Worm (Caenorhabditis elegans): Measurements from ENCODE around the gene rpl-10.

rpl-10 gene

ce11 chrII:8143278-8143931, at the start of gene rpl-10, which contains the start of gene ints-11:
rpl-10 (plus strand) TSS chrII:8143881.
ints-11 (minus strand) TSS chrII:8143478.
- no peak for TF ChIP-seq scrt-1 (GFP tag; IDR thresholded peaks at IDR 0.05)
- TF ChIP-seq flt-1 (GFP tag; IDR thresholded peaks at IDR 0.05): no peak
- no peak for TF ChIP-seq ceh-36 (tag; optimal IDR thresholded peaks at IDR 0.05)
- TF ChIP-seq F13C5.2 (tag; optimal IDR thresholded peaks at IDR 0.05): no peak
- TF ChIP-seq ceh-13 (GFP tag; optimal IDR thresholded peaks at IDR 0.05): no peak
- TF ChIP-seq B0310.2 (tag; optimal IDR thresholded peaks at IDR 0.05): no peak
- no peak for TF ChIP-seq ets-7 (tag; optimal IDR thresholded peaks at IDR 0.05)
- no peak for TF ChIP-seq tra-4 (tag; optimal IDR thresholded peaks at IDR 0.05)
- no peak for TF ChIP-seq hmg-4 (GFP tag; optimal IDR thresholded peaks at IDR 0.05)
- no peak for TF ChIP-seq hnd-1 (tag; optimal IDR thresholded peaks at IDR 0.05)
- TF ChIP-seq tbx-11 (GFP tag; IDR thresholded peaks at IDR 0.05): no peak
- no peak for TF ChIP-seq tbx-37 (GFP tag; conservative IDR thresholded peaks at IDR 0.05)
- no peak for TF ChIP-seq ama-1 (optimal IDR thresholded peaks at IDR 0.05)
- no peak for TF ChIP-seq sea-1 (GFP tag; conservative IDR thresholded peaks at IDR 0.05)
- no peak for TF ChIP-seq pes-1 (GFP tag; IDR thresholded peaks at IDR 0.05)
- no peak for TF ChIP-seq aly-1 (tag; optimal IDR thresholded peaks at IDR 0.05)
- TF ChIP-seq hmbx-1 (tag; optimal IDR thresholded peaks at IDR 0.05): no peak

- no peak for TF ChIP-seq ceh-36 (tag; optimal IDR thresholded peaks at IDR 0.05)
- TF ChIP-seq hnd-1 (tag; optimal IDR thresholded peaks at IDR 0.05): no peak
- no peak for TF ChIP-seq ceh-13 (GFP tag; optimal IDR thresholded peaks at IDR 0.05)
- TF ChIP-seq F13C5.2 (tag; optimal IDR thresholded peaks at IDR 0.05): no peak
These were observed 49.8 kb upstream of the rpl-10 start for ce11 chrII:8093914-8094313.

DNA sequence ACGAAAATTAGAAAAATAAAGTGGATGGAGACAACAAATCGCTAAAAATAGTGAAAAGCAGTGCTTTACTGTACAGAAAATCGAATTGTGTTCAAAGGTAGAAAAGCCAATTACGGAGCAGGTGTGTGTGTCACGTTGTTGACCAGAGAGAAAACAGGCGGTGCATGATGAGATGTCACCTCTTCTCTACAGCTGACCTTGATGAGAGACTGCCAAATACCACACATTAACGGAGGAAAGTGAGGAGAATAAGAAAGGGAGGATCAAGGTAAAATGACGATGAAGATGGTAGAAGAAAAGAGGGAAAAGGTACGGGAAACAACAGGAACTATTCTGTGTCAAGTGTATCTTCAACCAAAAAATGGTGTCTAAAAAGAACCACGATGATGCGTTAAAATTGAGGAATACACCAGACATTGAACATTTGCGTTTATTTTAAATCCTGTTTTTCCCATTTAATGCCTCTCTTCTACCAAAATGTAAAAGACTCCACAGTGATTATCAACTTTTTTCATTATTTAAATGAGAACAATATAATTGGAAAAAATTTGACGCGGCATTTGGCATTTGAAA, 44.4 kb upstream of the rpl-10 start:
- no peak for TF ChIP-seq scrt-1 (GFP tag; IDR thresholded peaks at IDR 0.05)
- no peak for TF ChIP-seq tbx-37 (GFP tag; conservative IDR thresholded peaks at IDR 0.05)
- no peak for TF ChIP-seq ama-1 (optimal IDR thresholded peaks at IDR 0.05)
- no peak for TF ChIP-seq hmg-4 (GFP tag; optimal IDR thresholded peaks at IDR 0.05)
- TF ChIP-seq ceh-36 (tag; optimal IDR thresholded peaks at IDR 0.05): no peak
- TF ChIP-seq B0310.2 (tag; optimal IDR thresholded peaks at IDR 0.05): no peak
- no peak for TF ChIP-seq aly-1 (tag; optimal IDR thresholded peaks at IDR 0.05)
- TF ChIP-seq tra-4 (tag; optimal IDR thresholded peaks at IDR 0.05): no peak
- no peak for TF ChIP-seq hnd-1 (tag; optimal IDR thresholded peaks at IDR 0.05)
- TF ChIP-seq pes-1 (GFP tag; IDR thresholded peaks at IDR 0.05): no peak

- TF ChIP-seq pes-1 (GFP tag; IDR thresholded peaks at IDR 0.05): no peak
- no peak for TF ChIP-seq ets-7 (tag; optimal IDR thresholded peaks at IDR 0.05)
- no peak for TF ChIP-seq hmg-4 (GFP tag; optimal IDR thresholded peaks at IDR 0.05)
- no peak for TF ChIP-seq flt-1 (GFP tag; IDR thresholded peaks at IDR 0.05)
- no peak for TF ChIP-seq aly-1 (tag; optimal IDR thresholded peaks at IDR 0.05)
- TF ChIP-seq B0310.2 (tag; optimal IDR thresholded peaks at IDR 0.05): no peak
- TF ChIP-seq ama-1 (optimal IDR thresholded peaks at IDR 0.05): no peak
- TF ChIP-seq sea-1 (GFP tag; conservative IDR thresholded peaks at IDR 0.05): no peak
- no peak for TF ChIP-seq ceh-36 (tag; optimal IDR thresholded peaks at IDR 0.05)
- no peak for TF ChIP-seq tbx-11 (GFP tag; IDR thresholded peaks at IDR 0.05)
- no peak for TF ChIP-seq scrt-1 (GFP tag; IDR thresholded peaks at IDR 0.05)
- no peak for TF ChIP-seq hnd-1 (tag; optimal IDR thresholded peaks at IDR 0.05)
- TF ChIP-seq tra-4 (tag; optimal IDR thresholded peaks at IDR 0.05): no peak
- TF ChIP-seq tbx-37 (GFP tag; conservative IDR thresholded peaks at IDR 0.05): no peak
- TF ChIP-seq hmbx-1 (tag; optimal IDR thresholded peaks at IDR 0.05): no peak
- TF ChIP-seq F13C5.2 (tag; optimal IDR thresholded peaks at IDR 0.05): no peak
- no peak for TF ChIP-seq ceh-13 (GFP tag; optimal IDR thresholded peaks at IDR 0.05)
These were observed 41.6 kb upstream of the rpl-10 start, which contains the start of gene sre-2 for ce11 chrII:8102041-8102440. sre-2 (minus strand) TSS chrII:8102141.

- TF ChIP-seq scrt-1 (GFP tag; IDR thresholded peaks at IDR 0.05) (no peak), ama-1 (optimal IDR thresholded peaks at IDR 0.05) (no peak), hmbx-1 (tag; optimal IDR thresholded peaks at IDR 0.05) (no peak), tbx-37 (GFP tag; conservative IDR thresholded peaks at IDR 0.05) (no peak)
These were observed 38.7 kb upstream of the rpl-10 start, which contains the start of gene sfxn-5 for ce11 chrII:8104998-8105397. sfxn-5 (minus strand) TSS chrII:8105052.

- TF ChIP-seq scrt-1 (GFP tag; IDR thresholded peaks at IDR 0.05) (peak; percentile 94), hnd-1 (tag; optimal IDR thresholded peaks at IDR 0.05) (peak; percentile 88), tbx-11 (GFP tag; IDR thresholded peaks at IDR 0.05) (peak; percentile 95), aly-1 (tag; optimal IDR thresholded peaks at IDR 0.05) (peak; percentile 94), ceh-13 (GFP tag; optimal IDR thresholded peaks at IDR 0.05) (peak; percentile 91), F13C5.2 (tag; optimal IDR thresholded peaks at IDR 0.05) (peak; percentile 92), tbx-37 (GFP tag; conservative IDR thresholded peaks at IDR 0.05) (peak; percentile 90), pes-1 (GFP tag; IDR thresholded peaks at IDR 0.05) (no peak; the same call in 1 of the 2 replicates), ama-1 (optimal IDR thresholded peaks at IDR 0.05) (no peak), hmbx-1 (tag; optimal IDR thresholded peaks at IDR 0.05) (peak; percentile 79), B0310.2 (tag; optimal IDR thresholded peaks at IDR 0.05) (peak; percentile 92), flt-1 (GFP tag; IDR thresholded peaks at IDR 0.05) (peak; percentile 96), hmg-4 (GFP tag; optimal IDR thresholded peaks at IDR 0.05) (peak; percentile 98), ets-7 (tag; optimal IDR thresholded peaks at IDR 0.05) (peak; percentile 92), ceh-36 (tag; optimal IDR thresholded peaks at IDR 0.05) (peak; percentile 94), sea-1 (GFP tag; conservative IDR thresholded peaks at IDR 0.05) (peak; percentile 96), tra-4 (tag; optimal IDR thresholded peaks at IDR 0.05) (peak; percentile 80)
These were observed 36.6 kb upstream of the rpl-10 start, which contains the start of the genes chst-1 and C41C4.9 for ce11 chrII:8106921-8107695. chst-1 (minus strand) TSS chrII:8106971. C41C4.9 (plus strand) TSS chrII:8107645.

Measured in whole organism, early embryonic.